Worm (Caenorhabditis elegans) whole organism, L4/young adult: Measurements from ENCODE around the gene ZK945.4.

Source experiments
- W03F9.2 ChIP-seq: fragments of 150-350 bp; optimal IDR thresholded peaks from 2 replicates; lab custom pipeline; 2014; ENCODE audit warnings: missing biosample characterization, missing genetic modification characterization
- dao-5 ChIP-seq: sonication (generic microtip); optimal IDR thresholded peaks from 2 replicates; lab custom pipeline; 2016; ENCODE audit warnings: missing genotype, missing genetic modification characterization, moderate library complexity, missing compliant biosample characterization
- him-1 ChIP-seq: sonication (generic microtip); optimal IDR thresholded peaks from 2 replicates; lab custom pipeline; 2016; ENCODE audit warnings: missing genotype, missing genetic modification reagents, missing genetic modification characterization, missing compliant biosample characterization

Gene ZK945.4

DNA sequence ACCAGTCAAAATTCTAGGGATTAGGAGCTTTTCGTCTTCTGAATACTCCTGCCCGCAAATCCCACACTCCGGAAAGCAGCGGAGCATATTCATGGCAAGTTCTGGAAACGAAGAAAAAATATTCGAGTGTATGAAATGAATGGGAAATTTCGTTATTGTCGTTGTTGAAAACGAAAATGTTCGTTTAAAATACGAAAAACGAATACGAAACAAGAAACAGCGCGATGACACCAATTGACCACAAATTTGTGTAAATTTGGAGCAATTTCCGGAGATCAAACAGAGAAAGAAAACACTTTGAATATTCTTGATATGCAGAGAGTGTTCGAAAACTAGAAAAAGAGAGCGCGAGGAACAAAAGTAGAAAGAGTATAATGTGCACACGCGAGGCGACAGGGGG lies at the start of gene ZK945.4:
ZK945.4 (minus strand) TSS at position 101 of the 400 bp plus-strand sequence.
- TF ChIP-seq him-1 (tag; lab: Kevin White, UChicago) (no peak), dao-5 (no peak), W03F9.2 (no peak)

DNA sequence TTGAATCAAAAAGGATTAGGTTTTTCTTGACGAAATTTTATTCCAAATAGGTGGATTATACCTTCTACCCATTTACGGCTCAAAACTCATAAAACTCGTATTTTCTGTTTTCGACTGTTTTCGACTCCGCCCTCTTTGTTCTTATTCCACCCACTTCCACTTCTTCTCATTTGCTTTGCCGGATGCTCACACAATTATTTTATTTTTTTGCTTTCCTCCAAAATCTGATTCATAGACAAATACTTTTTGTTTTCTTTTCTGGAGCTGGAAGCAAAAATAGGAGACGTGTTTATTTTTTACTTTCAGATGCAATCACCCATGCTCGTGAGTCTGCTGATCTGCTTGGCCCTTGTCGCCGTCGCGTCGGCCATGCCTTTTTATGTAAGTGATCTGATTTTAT lies 49.6 kb upstream of the ZK945.4 start, which contains the start of gene nlp-63:
nlp-63 (plus strand) TSS at position 301 of the 400 bp plus-strand sequence.
- TF ChIP-seq him-1 (tag; lab: Kevin White, UChicago) (no peak), dao-5 (no peak), W03F9.2 (no peak)

DNA sequence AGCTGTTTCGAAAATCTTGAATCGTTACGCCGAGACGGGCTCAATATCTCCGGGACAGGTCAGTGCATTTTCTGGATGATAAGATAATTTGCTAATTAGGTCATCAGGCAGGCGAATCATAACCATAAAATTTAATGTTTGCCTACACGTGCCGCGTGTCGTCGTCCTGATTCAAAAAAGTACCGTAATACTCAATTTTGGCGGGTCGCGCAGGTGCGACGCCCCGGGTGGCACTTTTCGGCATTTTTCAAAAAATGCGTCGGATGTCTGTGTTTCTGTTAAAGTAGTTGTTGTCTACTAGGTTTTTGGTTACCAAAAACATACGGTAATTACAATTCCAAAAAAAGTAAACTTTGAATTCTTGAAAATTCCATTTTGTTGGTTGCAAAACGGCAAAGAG lies 42.0 kb upstream of the ZK945.4 start:
- TF ChIP-seq W03F9.2, result no peak
- no peak for TF ChIP-seq him-1 (tag; lab: Kevin White, UChicago)
- no peak for TF ChIP-seq dao-5

DNA sequence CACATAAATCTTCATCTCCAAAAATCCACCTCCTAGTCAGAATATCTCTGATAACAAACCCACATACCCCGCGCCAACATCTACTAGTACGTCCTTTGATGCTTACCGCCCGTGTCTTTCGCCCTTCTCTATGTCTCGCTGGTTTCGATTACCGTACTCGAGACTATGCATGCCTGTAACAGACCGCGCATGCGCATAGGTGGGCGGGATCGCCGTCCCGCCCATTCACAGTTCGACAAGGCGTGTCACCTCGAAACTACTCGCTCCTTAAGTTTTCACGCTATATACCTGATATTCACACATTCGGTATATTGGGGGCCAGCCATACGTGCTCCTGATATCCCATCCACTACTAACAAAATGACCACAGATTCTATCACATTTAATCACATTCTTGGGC lies 41.0 kb upstream of the ZK945.4 start, which contains the start of gene pax-3:
pax-3 (plus strand) TSS at position 83 of the 400 bp plus-strand sequence.
- TF ChIP-seq him-1 (tag; lab: Kevin White, UChicago) (no peak), W03F9.2 (no peak), dao-5 (no peak)

DNA sequence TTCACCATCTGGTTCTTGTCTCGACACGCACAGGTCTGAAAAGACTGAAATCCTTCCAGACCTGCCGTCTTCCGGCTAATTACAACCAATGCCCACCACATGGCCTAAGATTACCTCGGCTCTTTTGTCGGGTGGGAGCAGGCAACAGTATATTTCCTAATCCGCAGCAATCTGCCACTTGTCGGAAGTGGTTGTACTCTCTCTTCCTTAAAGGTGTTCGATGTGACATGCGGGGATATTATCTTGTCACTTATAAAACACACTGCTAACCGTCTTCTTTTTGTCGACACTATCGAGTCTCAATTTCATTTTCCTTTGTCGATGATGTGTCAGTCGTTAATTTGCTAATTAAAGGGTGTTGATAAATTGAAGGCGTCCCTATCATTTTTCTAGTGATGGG lies 38.6 kb upstream of the ZK945.4 start, which contains the start of gene F27E5.3:
F27E5.3 (minus strand) TSS at position 101 of the 400 bp plus-strand sequence.
- TF ChIP-seq dao-5 (no peak), him-1 (tag; lab: Kevin White, UChicago) (no peak), W03F9.2 (no peak)

DNA sequence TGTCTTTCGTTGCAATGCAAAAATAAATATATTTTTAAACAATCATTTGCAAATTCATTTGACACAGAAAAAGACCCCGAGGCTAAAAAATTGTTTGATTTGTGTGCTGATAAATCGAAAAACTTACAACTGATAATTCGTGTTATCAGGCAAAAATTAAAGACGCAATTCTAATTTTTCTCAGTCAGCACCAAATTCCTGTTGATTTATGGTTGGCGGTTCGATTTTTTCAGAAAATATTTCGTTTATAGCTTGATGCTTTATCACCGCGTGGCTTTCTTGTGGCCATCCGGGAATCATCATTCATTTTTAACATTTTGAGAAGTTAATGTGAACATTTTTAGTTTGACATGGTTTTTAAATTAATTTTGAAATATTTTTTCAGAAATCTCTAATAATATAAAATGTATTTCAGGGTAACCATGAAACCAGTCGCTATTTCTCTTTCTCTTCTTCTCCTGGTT lies 33.7 kb upstream of the ZK945.4 start, which contains the start of gene asah-2:
asah-2 (plus strand) TSS at position 414 of the 464 bp plus-strand sequence.
- TF ChIP-seq him-1 (tag; lab: Kevin White, UChicago) (no peak), dao-5 (no peak), W03F9.2 (no peak)

DNA sequence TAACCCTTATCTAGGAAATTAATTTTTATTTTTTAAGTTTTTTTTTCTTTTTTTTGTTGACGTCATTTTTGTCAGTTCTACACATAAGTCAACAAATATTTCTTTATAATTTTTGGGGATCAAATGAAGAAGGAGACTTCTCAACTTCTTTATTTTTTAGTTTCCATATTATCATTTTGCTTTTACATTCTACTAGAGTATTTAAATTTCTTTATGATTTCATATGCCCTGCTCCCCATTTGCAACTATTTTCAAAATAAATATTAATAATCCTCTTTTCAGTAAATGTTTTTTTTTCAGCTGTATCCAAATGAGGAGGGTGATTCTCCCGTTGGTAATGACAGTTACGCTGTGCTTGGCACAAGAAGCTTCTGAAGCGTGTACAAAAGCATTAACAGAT lies 31.9 kb upstream of the ZK945.4 start, which contains the start of gene phg-1:
phg-1 (plus strand) TSS at position 301 of the 400 bp plus-strand sequence.
- TF ChIP-seq dao-5 (no peak), him-1 (tag; lab: Kevin White, UChicago) (no peak), W03F9.2 (no peak)

- TF ChIP-seq W03F9.2, result no peak
- TF ChIP-seq him-1 (tag; lab: Kevin White, UChicago), result no peak
- no peak for TF ChIP-seq dao-5
Observed at ce11 chrII:10136771-10137170, 31.3 kb upstream of the ZK945.4 start.

- TF ChIP-seq dao-5 (no peak), W03F9.2 (no peak), him-1 (tag; lab: Kevin White, UChicago) (no peak)
Observed at ce11 chrII:10134285-10134995, 28.9 kb upstream of the ZK945.4 start, which contains the start of gene F27E5.9. TSS of gene F27E5.9 (plus strand) at chrII:10134945.

DNA sequence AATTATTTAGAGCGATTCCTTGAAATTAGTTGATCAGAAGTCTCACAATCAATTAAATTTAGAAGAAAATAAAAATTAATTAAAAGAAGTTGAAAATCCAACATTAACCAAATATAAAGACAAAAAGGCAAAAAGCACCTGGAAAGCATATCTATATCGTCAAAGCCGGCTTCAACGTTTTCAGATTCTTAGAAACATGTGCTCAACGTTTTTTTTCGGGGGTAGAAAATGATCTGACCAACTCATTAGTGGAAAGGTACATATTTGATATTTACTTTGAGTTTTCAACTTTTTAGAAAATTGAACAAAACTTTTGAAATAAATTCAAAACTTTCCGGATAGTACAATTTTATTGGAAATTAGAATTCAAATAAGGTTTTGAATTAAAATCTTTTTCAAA lies 27.3 kb upstream of the ZK945.4 start:
- TF ChIP-seq W03F9.2, result no peak
- TF ChIP-seq him-1 (tag; lab: Kevin White, UChicago), result no peak
- no peak for TF ChIP-seq dao-5

ce11 chrII:10131760-10132159 lies 26.3 kb upstream of the ZK945.4 start, which contains the start of gene F27E5.5:
TSS of gene F27E5.5 (minus strand) at chrII:10131860.
- TF ChIP-seq dao-5 (no peak), W03F9.2 (no peak), him-1 (tag; lab: Kevin White, UChicago) (no peak)

ce11 chrII:10127389-10127788 lies 21.9 kb upstream of the ZK945.4 start, which contains the start of gene F27E5.8:
TSS of gene F27E5.8 (minus strand) at chrII:10127489.
- no peak for TF ChIP-seq him-1 (tag; lab: Kevin White, UChicago)
- TF ChIP-seq W03F9.2, result no peak
- no peak for TF ChIP-seq dao-5

- TF ChIP-seq W03F9.2, result no peak
- TF ChIP-seq him-1 (tag; lab: Kevin White, UChicago), result no peak
- TF ChIP-seq dao-5, result no peak
Observed at ce11 chrII:10122465-10122864, 17.0 kb upstream of the ZK945.4 start, which contains the start of gene F27E5.7. TSS of gene F27E5.7 (plus strand) at chrII:10122765.

DNA sequence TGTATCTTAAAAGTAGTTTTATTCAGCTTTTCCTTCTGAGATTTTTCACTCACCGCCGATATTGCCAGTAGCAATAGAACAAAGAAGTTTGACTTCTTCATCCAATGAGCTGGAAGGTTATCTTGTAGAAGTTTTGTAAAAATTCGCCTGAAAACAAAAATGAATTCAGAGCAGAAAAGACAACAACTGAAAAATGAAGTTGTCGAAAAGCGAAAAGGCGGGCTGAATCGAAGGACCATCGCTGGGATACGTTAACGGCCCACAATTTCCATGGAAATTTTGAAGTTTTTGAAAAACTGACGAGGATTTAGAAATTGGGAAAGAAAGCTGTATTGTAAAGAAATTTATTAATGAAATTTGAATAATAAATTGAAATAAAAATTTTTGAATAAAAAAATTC lies 16.2 kb upstream of the ZK945.4 start, which contains the start of gene lov-1:
lov-1 (minus strand) TSS at position 101 of the 400 bp plus-strand sequence.
- no peak for TF ChIP-seq him-1 (tag; lab: Kevin White, UChicago)
- no peak for TF ChIP-seq dao-5
- no peak for TF ChIP-seq W03F9.2

DNA sequence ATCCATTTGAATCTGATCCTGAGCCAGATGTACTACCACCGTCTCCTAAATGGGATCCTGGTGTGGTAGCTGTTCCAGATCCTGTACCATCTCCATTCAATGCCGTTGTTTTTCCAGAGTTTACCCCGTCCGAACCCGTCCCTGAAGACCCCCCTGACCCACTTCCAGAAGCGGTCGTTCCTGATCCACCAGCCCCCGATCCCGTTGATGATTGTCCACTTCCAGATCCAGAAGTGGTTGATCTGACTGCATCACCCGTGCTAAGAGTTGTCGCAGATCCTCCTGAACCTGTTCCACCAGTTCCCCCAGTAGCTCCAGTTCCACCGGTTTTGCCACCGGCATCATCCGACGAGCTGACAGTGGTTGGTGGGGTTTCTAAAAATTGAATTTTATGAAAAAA lies 11.2 kb upstream of the ZK945.4 start:
- no peak for TF ChIP-seq dao-5
